Fruit fly (Drosophila melanogaster) whole organism, wandering third instar larva: ENCODE results near the gene CG1428.

Experiments
- Abd-B ChIP-seq: fragments of >200 bp; optimal IDR thresholded peaks from 2 replicates; lab custom pipeline; 2017; ENCODE audit warnings: missing biosample characterization, missing genetic modification characterization
- CG9705 ChIP-seq: fragments of 200-800 bp; sonication (Bioruptor generic); optimal IDR thresholded peaks from 2 replicates; lab custom pipeline; 2018; ENCODE audit warnings: missing biosample characterization, mild to moderate bottlenecking, missing genetic modification characterization
- CrebA ChIP-seq: fragments of 200-800 bp; sonication (Bioruptor generic); optimal IDR thresholded peaks from 2 replicates; lab custom pipeline; 2016; ENCODE audit warnings: missing biosample characterization, mild to moderate bottlenecking, missing genetic modification characterization, borderline replicate concordance
- Dfd ChIP-seq: fragments of >200 bp; optimal IDR thresholded peaks from 2 replicates; lab custom pipeline; 2017; ENCODE audit warnings: missing biosample characterization, missing genetic modification characterization
- Dif ChIP-seq: fragments of 200-275, 200-300 bp; sonication (Bioruptor generic); optimal IDR thresholded peaks from 2 replicates; lab custom pipeline; 2018; ENCODE audit warnings: missing biosample characterization, missing genetic modification characterization; ENCODE audit not compliant: partially characterized antibody
- GATAd ChIP-seq: sonication (Bioruptor generic); optimal IDR thresholded peaks from 2 replicates; lab custom pipeline; 2016; ENCODE audit warnings: missing biosample characterization, missing genetic modification characterization
- HLH106 ChIP-seq: fragments of 200-800 bp; optimal IDR thresholded peaks from 3 replicates; lab custom pipeline; 2019; ENCODE audit warnings: missing biosample characterization, mild to moderate bottlenecking, missing genetic modification characterization, moderate library complexity
- Hr78 ChIP-seq: fragments of >200 bp; optimal IDR thresholded peaks from 2 replicates; lab custom pipeline; 2017; ENCODE audit warnings: missing biosample characterization, missing genetic modification characterization
- Hr83 ChIP-seq: fragments of 200-300 bp; sonication (Bioruptor generic); optimal IDR thresholded peaks from 2 replicates; lab custom pipeline; 2016; ENCODE audit warnings: missing biosample characterization, mild to moderate bottlenecking, missing genetic modification characterization, moderate library complexity; ENCODE audit not compliant: poor library complexity, severe bottlenecking
- Jra ChIP-seq: sonication (Bioruptor generic); optimal IDR thresholded peaks from 2 replicates; lab custom pipeline; 2016; ENCODE audit warnings: missing biosample characterization, missing genetic modification characterization
- Mio ChIP-seq: sonication (Bioruptor generic); optimal IDR thresholded peaks from 2 replicates; lab custom pipeline; 2016; ENCODE audit warnings: missing biosample characterization, missing genetic modification characterization
- Myc ChIP-seq: fragments of >200 bp; optimal IDR thresholded peaks from 2 replicates; lab custom pipeline; 2017
- N ChIP-seq: fragments of >200 bp; optimal IDR thresholded peaks from 2 replicates; lab custom pipeline; 2018; ENCODE audit warnings: missing biosample characterization, missing external identifiers, missing genetic modification characterization
- OdsH ChIP-seq: fragments of 200-800 bp; sonication (Bioruptor generic); optimal IDR thresholded peaks from 2 replicates; lab custom pipeline; 2016; ENCODE audit warnings: missing biosample characterization, mild to moderate bottlenecking, missing genetic modification characterization
- Rel ChIP-seq, 2 experiments: fragments of 200-800 bp; sonication (Bioruptor generic) in 1 of 2; optimal IDR thresholded peaks; 2 replicates in 1 of 2; 3 replicates in 1 of 2; lab custom pipeline; 2016 to 2019; ENCODE audit warnings: mild to moderate bottlenecking in 2 of 2, missing biosample characterization in 2 of 2, missing genetic modification characterization in 2 of 2, moderate library complexity in 1 of 2
- Sp1 ChIP-seq: fragments of 200-800 bp; sonication (Bioruptor generic); optimal IDR thresholded peaks from 3 replicates; lab custom pipeline; 2019; ENCODE audit warnings: missing biosample characterization, mild to moderate bottlenecking, missing genetic modification characterization, moderate library complexity
- Vsx2 ChIP-seq: fragments of 200-300, 225-300 bp; sonication (Bioruptor generic); optimal IDR thresholded peaks from 2 replicates; lab custom pipeline; 2018; ENCODE audit warnings: missing biosample characterization, missing genetic modification characterization; ENCODE audit not compliant: partially characterized antibody
- brk ChIP-seq: fragments of 200-800 bp; sonication (Bioruptor generic); optimal IDR thresholded peaks from 2 replicates; lab custom pipeline; 2016; ENCODE audit warnings: missing biosample characterization, mild to moderate bottlenecking, missing genetic modification characterization
- dl ChIP-seq, 2 experiments: fragments of 175-275, 200-275 bp in 1 of 2; fragments of 200-275 bp in 1 of 2; sonication (Bioruptor generic); optimal IDR thresholded peaks; lab custom pipeline; 2018; ENCODE audit warnings: mild to moderate bottlenecking in 2 of 2, missing biosample characterization in 2 of 2, missing genetic modification characterization in 2 of 2, moderate library complexity in 2 of 2; ENCODE audit not compliant: partially characterized antibody in 2 of 2, insufficient read depth in 1 of 2
- dmrt93B ChIP-seq: fragments of 200-800 bp; sonication (Bioruptor generic); optimal IDR thresholded peaks from 2 replicates; lab custom pipeline; 2018; ENCODE audit warnings: missing biosample characterization, mild to moderate bottlenecking, missing genetic modification characterization
- dsf ChIP-seq: sonication (Bioruptor generic); optimal IDR thresholded peaks from 2 replicates; lab custom pipeline; 2016; ENCODE audit warnings: missing biosample characterization, missing genetic modification characterization, borderline replicate concordance
- ey ChIP-seq: fragments of 200-800 bp; sonication (Bioruptor generic); optimal IDR thresholded peaks from 2 replicates; lab custom pipeline; 2016; ENCODE audit warnings: missing biosample characterization, missing genetic modification characterization
- foxo ChIP-seq, 2 experiments: fragments of 200-800 bp; sonication (Bioruptor generic); optimal IDR thresholded peaks; 2 replicates in 1 of 2; 3 replicates in 1 of 2; lab custom pipeline; 2016 to 2017; ENCODE audit warnings: missing biosample characterization in 2 of 2, missing genetic modification characterization in 2 of 2
- fru ChIP-seq: fragments of 200-800 bp; sonication (Bioruptor generic); optimal IDR thresholded peaks from 3 replicates; lab custom pipeline; 2016; ENCODE audit warnings: missing biosample characterization, mild to moderate bottlenecking, missing genetic modification characterization
- h ChIP-seq: fragments of 200-800 bp; sonication (Bioruptor generic); optimal IDR thresholded peaks from 3 replicates; lab custom pipeline; 2016; ENCODE audit warnings: missing biosample characterization, mild to moderate bottlenecking, missing genetic modification characterization
- jim ChIP-seq: fragments of 175-275, 200-325 bp; sonication (Bioruptor generic); optimal IDR thresholded peaks from 2 replicates; lab custom pipeline; 2016; ENCODE audit warnings: missing biosample characterization, mild to moderate bottlenecking, missing genetic modification characterization
- pan ChIP-seq: fragments of >200 bp; optimal IDR thresholded peaks from 2 replicates; lab custom pipeline; 2017
- psq ChIP-seq: fragments of 200-800 bp; sonication (Bioruptor generic); optimal IDR thresholded peaks from 3 replicates; lab custom pipeline; 2017; ENCODE audit warnings: missing biosample characterization, mild to moderate bottlenecking, missing genetic modification characterization, moderate library complexity
- tai ChIP-seq: sonication (Bioruptor generic); optimal IDR thresholded peaks from 2 replicates; lab custom pipeline; 2016; ENCODE audit warnings: missing biosample characterization, missing genetic modification characterization
- woc ChIP-seq: sonication (Bioruptor generic); optimal IDR thresholded peaks from 2 replicates; lab custom pipeline; 2016; ENCODE audit warnings: missing biosample characterization, mild to moderate bottlenecking, missing genetic modification characterization

Gene CG1428

DNA sequence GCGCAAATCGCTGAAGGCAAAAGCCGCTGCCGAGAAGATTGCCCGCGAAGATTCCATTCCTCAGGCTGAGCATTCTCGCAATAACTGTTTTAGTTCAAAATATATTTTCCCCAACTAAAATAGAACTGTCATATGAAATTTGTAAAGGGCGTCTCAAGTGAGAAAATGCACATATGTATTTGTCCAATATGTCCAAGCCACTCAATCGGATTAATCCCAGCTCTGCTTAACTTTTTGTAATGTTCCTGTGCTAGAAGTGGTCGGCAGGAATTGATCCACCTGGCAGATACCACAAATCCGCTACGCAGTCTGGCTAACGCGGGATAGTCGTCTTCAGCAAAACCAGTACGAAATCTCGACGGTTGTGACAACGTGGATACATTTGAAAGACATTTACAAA lies 7.9 kb upstream of the CG1428 start, which contains the start of gene CG11629:
Gene CG11629 (minus strand): TSS at position 101 of the 400 bp plus-strand sequence.
- TF ChIP-seq Mio (GFP tag; lab: Kevin White, UChicago), result no peak
- no peak for TF ChIP-seq N
- no peak for TF ChIP-seq OdsH (GFP tag; lab: Kevin White, UChicago)
- TF ChIP-seq Hr83 (GFP tag; lab: Kevin White, UChicago), result no peak
- no peak for TF ChIP-seq Rel (GFP tag; optimal IDR thresholded peaks at IDR 0.05; lab: Kevin White, UChicago)
- TF ChIP-seq Rel (tag; optimal IDR thresholded peaks at IDR 0.05; lab: Kevin White, UChicago), result no peak
- no peak for TF ChIP-seq dsf (GFP tag; lab: Kevin White, UChicago)
- TF ChIP-seq Hr78 (GFP tag; lab: Kevin White, UChicago), result no peak
- no peak for TF ChIP-seq Dfd
- no peak for TF ChIP-seq foxo (GFP tag; optimal IDR thresholded peaks at IDR 0.05; lab: Kevin White, UChicago)
- no peak for TF ChIP-seq fru (GFP tag; lab: Kevin White, UChicago)
- TF ChIP-seq Abd-B, result no peak
- no peak for TF ChIP-seq Dif (GFP tag; lab: Kevin White, UChicago)
- no peak for TF ChIP-seq h (GFP tag; lab: Kevin White, UChicago)

DNA sequence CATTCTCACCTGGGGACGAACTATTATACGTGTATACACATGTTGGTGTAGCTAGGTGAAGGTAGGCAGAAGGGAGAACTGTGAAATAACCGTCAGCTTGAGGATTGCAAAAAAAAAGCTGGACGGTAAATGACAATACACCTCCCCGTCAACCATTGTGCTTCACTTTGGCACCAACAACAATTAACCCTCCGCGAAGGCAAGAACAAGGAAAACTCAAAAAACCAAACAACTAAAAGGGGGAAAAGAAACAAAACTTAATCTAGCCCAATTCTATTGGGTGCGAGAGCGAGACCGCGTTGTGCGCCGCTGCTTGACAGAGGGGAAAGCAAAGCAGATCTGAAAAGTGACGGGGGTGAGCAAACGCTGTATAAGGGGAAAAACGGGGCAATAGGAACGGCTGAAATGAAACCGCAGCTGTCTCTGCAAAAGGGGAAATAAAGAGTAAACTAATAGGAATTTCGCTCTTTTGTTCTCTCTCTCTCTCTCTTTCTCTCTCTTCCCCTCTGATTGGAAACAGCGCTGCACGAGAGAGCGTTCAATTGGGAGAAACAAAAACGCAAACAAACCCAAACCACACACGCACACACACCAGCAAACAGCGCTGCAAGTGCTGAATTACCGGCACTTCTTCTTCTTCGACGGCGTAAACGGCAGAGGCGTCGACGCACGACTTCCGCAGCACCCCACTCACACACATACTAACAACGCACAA lies 6.9 kb upstream of the CG1428 start:
- no peak for TF ChIP-seq fru (GFP tag; lab: Kevin White, UChicago)
- peak; percentile 37 for TF ChIP-seq psq
- peak; percentile 12 to 70 for TF ChIP-seq dl (GFP tag; optimal IDR thresholded peaks at IDR 0.05; lab: Kevin White, UChicago; ENCODE audit: insufficient read depth in 1 of 2, partially characterized antibody in 2 of 2)
- TF ChIP-seq Dif (GFP tag; lab: Kevin White, UChicago), result peak; percentile 55
- TF ChIP-seq CG9705 (GFP tag; lab: Kevin White, UChicago), result no peak
- TF ChIP-seq pan (lab: Kevin White, UChicago), result no peak
- TF ChIP-seq jim, result no peak
- TF ChIP-seq Vsx2 (GFP tag; lab: Kevin White, UChicago), result peak; percentile 59
- TF ChIP-seq HLH106 (tag; lab: Kevin White, UChicago), result no peak
- TF ChIP-seq Hr78 (GFP tag; lab: Kevin White, UChicago), result no peak
- TF ChIP-seq N, result peak; percentile 9
- TF ChIP-seq dmrt93B, result no peak

- no peak for TF ChIP-seq GATAd (GFP tag; lab: Kevin White, UChicago)
- no peak for TF ChIP-seq jim
- TF ChIP-seq tai (GFP tag; lab: Kevin White, UChicago), result no peak
- TF ChIP-seq fru (GFP tag; lab: Kevin White, UChicago), result no peak
- TF ChIP-seq foxo (GFP tag; optimal IDR thresholded peaks at IDR 0.05; lab: Kevin White, UChicago), result no peak
- TF ChIP-seq, all 38 proteins: peak for 0
These were observed 3.4 kb upstream of the CG1428 start, which contains the start of gene CG1421 for dm6 chr2L:21902693-21903092. TSS of gene CG1421 (plus strand) at chr2L:21902993.

DNA sequence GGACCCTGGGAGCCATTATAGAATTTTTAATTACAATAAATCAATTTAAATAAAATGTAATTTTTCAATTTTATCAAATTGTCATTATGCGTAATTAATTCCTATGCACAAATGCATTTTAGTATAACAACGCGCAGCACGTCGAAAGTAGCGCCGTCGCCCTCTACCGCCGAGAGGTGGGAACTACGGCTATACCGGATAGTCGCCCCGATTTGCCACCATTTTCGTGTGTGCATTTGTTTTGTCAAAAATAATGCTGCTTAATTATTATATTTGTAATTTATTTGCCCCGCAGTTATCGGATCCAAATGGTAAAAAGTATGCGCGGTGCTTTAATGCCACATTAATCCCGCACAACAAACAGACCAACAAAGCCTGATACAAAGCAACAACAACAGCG lies 1.9 kb upstream of the CG1428 start:
- TF ChIP-seq Sp1 (GFP tag; lab: Kevin White, UChicago) (no peak), psq (no peak), N (no peak), woc (GFP tag; lab: Kevin White, UChicago) (no peak), brk (no peak), Mio (GFP tag; lab: Kevin White, UChicago) (no peak), jim (no peak), dmrt93B (no peak), Jra (no peak), GATAd (GFP tag; lab: Kevin White, UChicago) (no peak), CrebA (no peak), dsf (GFP tag; lab: Kevin White, UChicago) (no peak), Dif (GFP tag; lab: Kevin White, UChicago) (no peak), Myc (lab: Kevin White, UChicago) (no peak), ey (GFP tag; lab: Kevin White, UChicago) (no peak)
- TF ChIP-seq, all 38 proteins: peak for 0

DNA sequence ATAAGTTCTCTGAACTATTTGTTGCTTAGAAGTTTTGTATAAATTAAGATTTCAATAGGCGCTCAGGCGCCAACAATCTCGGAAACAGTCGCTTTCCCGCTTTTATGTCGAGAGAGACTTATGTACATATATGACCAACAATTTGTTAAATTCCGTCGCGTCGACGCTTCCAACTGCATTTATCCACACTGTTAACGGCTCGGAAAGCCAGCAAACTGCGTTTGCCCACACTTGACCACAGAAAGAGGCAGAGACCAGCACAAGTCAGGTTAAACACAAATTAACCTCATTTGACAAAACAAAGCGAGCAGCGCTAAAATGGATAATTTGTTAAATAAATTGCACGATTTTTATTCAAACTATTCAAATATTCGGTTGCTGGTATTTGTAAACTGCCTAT lies 950 bp upstream of the CG1428 start:
- TF ChIP-seq jim (no peak), Mio (GFP tag; lab: Kevin White, UChicago) (no peak)
